Fruit fly (Drosophila melanogaster) whole organism, embryonic: ENCODE data around the gene CG31050.

ENCODE experiments used
- ATbp ChIP-seq: fragments of 200-800 bp; sonication (Bioruptor generic); optimal IDR thresholded peaks from 2 replicates; lab custom pipeline; 2017; ENCODE audit warnings: missing biosample characterization, mild to moderate bottlenecking, missing genetic modification characterization, missing genetic modification reagents
- B-H2 ChIP-seq: fragments of 200-800 bp; sonication (Bioruptor generic); optimal IDR thresholded peaks from 2 replicates; lab custom pipeline; 2018; ENCODE audit warnings: missing biosample characterization, mild to moderate bottlenecking, missing genetic modification characterization
- BtbVII ChIP-seq: fragments of 200-800 bp; sonication (Bioruptor generic); optimal IDR thresholded peaks from 3 replicates; lab custom pipeline; 2017; ENCODE audit warnings: missing biosample characterization, mild to moderate bottlenecking, missing genetic modification characterization
- CG15601 ChIP-seq: fragments of 200-800 bp; sonication (Bioruptor generic); optimal IDR thresholded peaks from 3 replicates; lab custom pipeline; 2019; ENCODE audit warnings: missing biosample characterization, mild to moderate bottlenecking, missing genetic modification characterization, moderate library complexity
- CG1602 ChIP-seq: fragments of 200-800 bp; sonication (Bioruptor generic); optimal IDR thresholded peaks from 3 replicates; lab custom pipeline; 2016; ENCODE audit warnings: missing biosample characterization, missing genetic modification characterization
- CG17359 ChIP-seq: fragments of 200-800 bp; sonication (Bioruptor generic); optimal IDR thresholded peaks from 3 replicates; lab custom pipeline; 2018; ENCODE audit warnings: missing biosample characterization, mild to moderate bottlenecking, missing genetic modification characterization, moderate library complexity
- CG1832 ChIP-seq: fragments of 200-800 bp; sonication (Bioruptor generic); optimal IDR thresholded peaks from 2 replicates; lab custom pipeline; 2017; ENCODE audit warnings: missing biosample characterization, mild to moderate bottlenecking, missing genetic modification characterization, inconsistent platforms
- CG31365 ChIP-seq: fragments of 200-800 bp; sonication (Bioruptor generic); optimal IDR thresholded peaks from 2 replicates; lab custom pipeline; 2018; ENCODE audit warnings: missing biosample characterization, mild to moderate bottlenecking, missing genetic modification characterization
- CG34376 ChIP-seq: fragments of 200-800 bp; sonication (Bioruptor generic); optimal IDR thresholded peaks from 2 replicates; lab custom pipeline; 2018; ENCODE audit warnings: missing biosample characterization, mild to moderate bottlenecking, missing genetic modification characterization
- CG3995 ChIP-seq: fragments of 200-800 bp; sonication (Bioruptor generic); optimal IDR thresholded peaks from 3 replicates; lab custom pipeline; 2016; ENCODE audit warnings: missing biosample characterization, missing genetic modification characterization
- CG4617 ChIP-seq: fragments of 200-800 bp; sonication (Bioruptor generic); optimal IDR thresholded peaks from 3 replicates; lab custom pipeline; 2016; ENCODE audit warnings: missing biosample characterization, missing genetic modification characterization, borderline replicate concordance
- CG6272 ChIP-seq: fragments of 200-800 bp; sonication (Bioruptor generic); IDR thresholded peaks from 2 replicates; pipeline ENCODE4 v1.3.6; 2022; ENCODE audit warnings: missing biosample characterization, missing genetic modification characterization
- CG6689 ChIP-seq: fragments of 200-800 bp; sonication (Bioruptor generic); IDR thresholded peaks from 2 replicates; pipeline ENCODE4 v1.3.6; 2022; ENCODE audit warnings: missing biosample characterization, missing genetic modification characterization
- CG7357 ChIP-seq: fragments of 200-800 bp; sonication (Bioruptor generic); IDR thresholded peaks from 3 replicates; pipeline ENCODE4 v1.3.6; 2022; ENCODE audit warnings: missing biosample characterization, missing genetic modification characterization
- CG7839 ChIP-seq: fragments of 200-800 bp; sonication (Bioruptor generic); optimal IDR thresholded peaks from 3 replicates; lab custom pipeline; 2018; ENCODE audit warnings: missing biosample characterization, mild to moderate bottlenecking, missing genetic modification characterization, moderate library complexity
- CG7963 ChIP-seq: fragments of 200-800 bp; sonication (Bioruptor generic); IDR thresholded peaks from 3 replicates; pipeline ENCODE4 v1.3.6; 2022; ENCODE audit warnings: missing biosample characterization, missing genetic modification characterization; ENCODE audit not compliant: partially characterized antibody
- CG8359 ChIP-seq: fragments of 200-800 bp; sonication (Bioruptor generic); optimal IDR thresholded peaks from 2 replicates; lab custom pipeline; 2017; ENCODE audit warnings: missing biosample characterization, mild to moderate bottlenecking, missing genetic modification characterization, borderline replicate concordance
- CG8388 ChIP-seq: fragments of 200-800 bp; sonication (Bioruptor generic); optimal IDR thresholded peaks from 2 replicates; lab custom pipeline; 2019; ENCODE audit warnings: missing biosample characterization, mild to moderate bottlenecking, missing genetic modification characterization, moderate library complexity
- CG9727 ChIP-seq: fragments of 200-800 bp; sonication (Bioruptor generic); optimal IDR thresholded peaks from 3 replicates; lab custom pipeline; 2017; ENCODE audit warnings: missing biosample characterization, mild to moderate bottlenecking, missing genetic modification characterization
- CkIIα-i1 ChIP-seq: fragments of 200-800 bp; sonication (Bioruptor generic); IDR thresholded peaks from 2 replicates; pipeline ENCODE4 v1.3.6; 2022; ENCODE audit warnings: missing biosample characterization, missing genetic modification characterization
- Dp ChIP-seq: fragments of 200-800 bp; sonication (Bioruptor generic); optimal IDR thresholded peaks from 2 replicates; lab custom pipeline; 2018; ENCODE audit warnings: missing biosample characterization, mild to moderate bottlenecking, missing genetic modification characterization, moderate library complexity
- Kr ChIP-seq: fragments of 200-800 bp; sonication (Bioruptor generic); optimal IDR thresholded peaks from 2 replicates; lab custom pipeline; 2017; ENCODE audit warnings: missing biosample characterization, mild to moderate bottlenecking, missing genetic modification characterization
- Lpt ChIP-seq: fragments of >200 bp; optimal IDR thresholded peaks from 2 replicates; lab custom pipeline; 2018; ENCODE audit warnings: missing biosample characterization, missing genetic modification characterization
- MBD-R2 ChIP-seq: fragments of 200-800 bp; sonication (Bioruptor generic); IDR thresholded peaks from 2 replicates; pipeline ENCODE4 v1.3.6; 2022; ENCODE audit warnings: missing biosample characterization, missing genetic modification characterization
- Nf-YA ChIP-seq: fragments of 200-800 bp; sonication (Bioruptor generic); IDR thresholded peaks from 2 replicates; pipeline ENCODE4 v1.3.6; 2022; ENCODE audit warnings: missing biosample characterization, missing genetic modification characterization
- Rx ChIP-seq: fragments of 200-800 bp; sonication (Bioruptor generic); IDR thresholded peaks from 2 replicates; pipeline ENCODE4 v1.3.6; 2022; ENCODE audit warnings: missing biosample characterization, missing genetic modification characterization
- TFAM ChIP-seq: fragments of 200-800 bp; sonication (Bioruptor generic); optimal IDR thresholded peaks from 2 replicates; lab custom pipeline; 2017; ENCODE audit warnings: missing biosample characterization, missing genetic modification characterization, inconsistent platforms
- ara ChIP-seq: fragments of 200-800 bp; sonication (Bioruptor generic); IDR thresholded peaks from 2 replicates; pipeline ENCODE4 v1.3.6; 2022; ENCODE audit warnings: missing biosample characterization, missing genetic modification characterization
- ato ChIP-seq: fragments of 200-800 bp; sonication (Bioruptor generic); IDR thresholded peaks from 2 replicates; pipeline ENCODE4 v1.3.6; 2022; ENCODE audit warnings: missing biosample characterization, missing genetic modification characterization; ENCODE audit not compliant: partially characterized antibody
- bsh ChIP-seq, 2 experiments: fragments of 200-800 bp; sonication (Bioruptor generic); optimal IDR thresholded peaks; 2 replicates each; lab custom pipeline; 2017 to 2018; ENCODE audit warnings: mild to moderate bottlenecking in 2 of 2, missing biosample characterization in 2 of 2, missing genetic modification characterization in 2 of 2, moderate library complexity in 1 of 2
- chn ChIP-seq: fragments of 200-800 bp; sonication (Bioruptor generic); optimal IDR thresholded peaks from 2 replicates; lab custom pipeline; 2016; ENCODE audit warnings: missing biosample characterization, missing genetic modification characterization
- ewg ChIP-seq: fragments of 200-800 bp; sonication (Bioruptor generic); optimal IDR thresholded peaks from 3 replicates; lab custom pipeline; 2017; ENCODE audit warnings: mild to moderate bottlenecking, missing biosample characterization, missing genetic modification reagents, missing genetic modification characterization
- fu2 ChIP-seq: fragments of 200-800 bp; sonication (Bioruptor generic); optimal IDR thresholded peaks from 2 replicates; lab custom pipeline; 2016; ENCODE audit warnings: missing biosample characterization, missing genetic modification characterization
- gem ChIP-seq: fragments of 200-800 bp; sonication (Bioruptor generic); optimal IDR thresholded peaks from 2 replicates; lab custom pipeline; 2019; ENCODE audit warnings: missing biosample characterization, mild to moderate bottlenecking, missing genetic modification characterization, moderate library complexity
- her ChIP-seq: fragments of 200-800 bp; sonication (Bioruptor generic); optimal IDR thresholded peaks from 2 replicates; lab custom pipeline; 2016; ENCODE audit warnings: missing biosample characterization, missing genetic modification characterization
- ind ChIP-seq: fragments of 200-800 bp; sonication (Bioruptor generic); optimal IDR thresholded peaks from 3 replicates; lab custom pipeline; 2016; ENCODE audit warnings: missing biosample characterization, missing genetic modification characterization
- inv ChIP-seq: fragments of 200-800 bp; sonication (Bioruptor generic); IDR thresholded peaks from 2 replicates; pipeline ENCODE4 v1.3.6; 2022; ENCODE audit warnings: missing biosample characterization, missing genetic modification characterization; ENCODE audit not compliant: partially characterized antibody
- jumu ChIP-seq: fragments of 200-800 bp; sonication (Bioruptor generic); optimal IDR thresholded peaks from 3 replicates; lab custom pipeline; 2016; ENCODE audit warnings: missing biosample characterization, missing genetic modification characterization
- mam ChIP-seq: fragments of 200-800 bp; sonication (Bioruptor generic); optimal IDR thresholded peaks from 3 replicates; lab custom pipeline; 2016; ENCODE audit warnings: missing biosample characterization, missing genetic modification characterization
- mld ChIP-seq: fragments of 200-800 bp; sonication (Bioruptor generic); IDR thresholded peaks from 3 replicates; pipeline ENCODE4 v1.3.6; 2022; ENCODE audit warnings: missing biosample characterization, missing genetic modification characterization; ENCODE audit not compliant: partially characterized antibody
- pita ChIP-seq: fragments of 200-800 bp; sonication (Bioruptor generic); optimal IDR thresholded peaks from 2 replicates; lab custom pipeline; 2017; ENCODE audit warnings: missing biosample characterization, mild to moderate bottlenecking, missing genetic modification characterization
- pros ChIP-seq: fragments of 200-800 bp; sonication (Bioruptor generic); optimal IDR thresholded peaks from 3 replicates; lab custom pipeline; 2019; ENCODE audit warnings: missing biosample characterization, mild to moderate bottlenecking, missing genetic modification characterization, moderate library complexity
- pzg ChIP-seq: fragments of 200-800 bp; sonication (Bioruptor generic); optimal IDR thresholded peaks from 3 replicates; lab custom pipeline; 2018; ENCODE audit warnings: missing biosample characterization, mild to moderate bottlenecking, missing genetic modification characterization, moderate library complexity
- run ChIP-seq: fragments of 200-800 bp; sonication (Bioruptor generic); optimal IDR thresholded peaks from 3 replicates; lab custom pipeline; 2018; ENCODE audit warnings: missing biosample characterization, mild to moderate bottlenecking, missing genetic modification characterization
- stwl ChIP-seq: fragments of 200-800 bp; sonication (Bioruptor generic); optimal IDR thresholded peaks from 3 replicates; lab custom pipeline; 2018; ENCODE audit warnings: missing biosample characterization, mild to moderate bottlenecking, missing genetic modification characterization, moderate library complexity
- sug ChIP-seq: fragments of 200-800 bp; optimal IDR thresholded peaks from 2 replicates; lab custom pipeline; 2019; ENCODE audit warnings: missing biosample characterization, mild to moderate bottlenecking, missing genetic modification characterization, moderate library complexity
- tap ChIP-seq: fragments of 200-800 bp; optimal IDR thresholded peaks from 3 replicates; lab custom pipeline; 2019; ENCODE audit warnings: missing biosample characterization, mild to moderate bottlenecking, missing genetic modification characterization, moderate library complexity
- tio ChIP-seq: fragments of 200-800 bp; sonication (Bioruptor generic); optimal IDR thresholded peaks from 2 replicates; lab custom pipeline; 2017; ENCODE audit warnings: missing biosample characterization, missing genetic modification characterization, inconsistent platforms
- trem ChIP-seq: fragments of 200-800 bp; optimal IDR thresholded peaks from 3 replicates; lab custom pipeline; 2019; ENCODE audit warnings: missing biosample characterization, mild to moderate bottlenecking, missing genetic modification characterization, moderate library complexity
- vnd ChIP-seq: fragments of 200-800 bp; sonication (Bioruptor generic); IDR thresholded peaks from 3 replicates; pipeline ENCODE4 v1.3.6; 2022; ENCODE audit warnings: missing biosample characterization, missing genetic modification characterization; ENCODE audit not compliant: partially characterized antibody

The CG31050 gene

dm6 chr3R:28672134-28672533, 21.9 kb upstream of the CG31050 start (continued):
- peak; percentile 71 for TF ChIP-seq Nf-YA
- TF ChIP-seq trem, result peak; percentile 76
- peak; percentile 67 for TF ChIP-seq pita
- peak; percentile 80 for TF ChIP-seq gem (tag; lab: Kevin White, UChicago)
- TF ChIP-seq CG17359 (tag; lab: Kevin White, UChicago), result peak; percentile 90
- TF ChIP-seq CG6689 (GFP tag; lab: Robert Waterston, UW), result peak; percentile 72
- peak; percentile 61 for TF ChIP-seq CG8388
- peak; percentile 99 for TF ChIP-seq Dp (GFP tag; lab: Kevin White, UChicago)
- TF ChIP-seq pzg (GFP tag; lab: Kevin White, UChicago), result peak; percentile 57
- peak; percentile 87 for TF ChIP-seq her (GFP tag; lab: Kevin White, UChicago)
- TF ChIP-seq vnd, result no peak
- peak; percentile 84 for TF ChIP-seq CG1602 (GFP tag; lab: Kevin White, UChicago)
- peak; percentile 64 for TF ChIP-seq TFAM
- no peak for TF ChIP-seq run
- no peak for TF ChIP-seq CkIIα-i1 (GFP tag; lab: Robert Waterston, UW)
- TF ChIP-seq Kr (GFP tag; lab: Kevin White, UChicago), result no peak
- TF ChIP-seq Lpt (GFP tag; lab: Kevin White, UChicago), result no peak
- peak; percentile 1 for TF ChIP-seq CG3995
- TF ChIP-seq CG8359 (GFP tag; lab: Kevin White, UChicago), result peak; percentile 47
- TF ChIP-seq ato, result no peak
- TF ChIP-seq jumu, result peak; percentile 84
- no peak for TF ChIP-seq mld (GFP tag; lab: Robert Waterston, UW)
- TF ChIP-seq mam (GFP tag; lab: Kevin White, UChicago), result peak; percentile 89
- TF ChIP-seq BtbVII (GFP tag; lab: Kevin White, UChicago), result peak; percentile 35
- peak; percentile 34; the same call in 1 of the 2 replicates for TF ChIP-seq MBD-R2 (GFP tag; lab: Robert Waterston, UW)
- peak; percentile 77 for TF ChIP-seq CG15601 (tag; lab: Kevin White, UChicago)
- peak; percentile 67 for TF ChIP-seq fu2 (GFP tag; lab: Kevin White, UChicago)
- TF ChIP-seq chn, result peak; percentile 87
- peak; percentile 87 for TF ChIP-seq CG7839 (tag; lab: Kevin White, UChicago)
- no peak for TF ChIP-seq CG7963 (GFP tag; lab: Robert Waterston, UW)
- peak; percentile 38 for TF ChIP-seq CG34376
- no peak for TF ChIP-seq inv
- peak; percentile 96 for TF ChIP-seq ewg
- peak; percentile 69 for TF ChIP-seq CG4617 (GFP tag; lab: Kevin White, UChicago)
- peak; percentile 82 for TF ChIP-seq ara
- peak; percentile 87 for TF ChIP-seq B-H2 (GFP tag; lab: Kevin White, UChicago)
- TF ChIP-seq CG6272, result peak; percentile 63
- no peak for TF ChIP-seq pros
- peak; percentile 81 for TF ChIP-seq Rx
- peak; percentile 84 for TF ChIP-seq ind
- TF ChIP-seq CG31365 (tag; lab: Kevin White, UChicago), result peak; percentile 85
- peak; percentile 68 for TF ChIP-seq ATbp (GFP tag; lab: Kevin White, UChicago)
- TF ChIP-seq CG9727 (GFP tag; lab: Kevin White, UChicago), result peak; percentile 60
- peak; percentile 80 for TF ChIP-seq tio
- peak; percentile 83 for TF ChIP-seq stwl
- peak; percentile 67; the same call in 1 of the 3 replicates for TF ChIP-seq CG7357 (GFP tag; lab: Robert Waterston, UW)
- TF ChIP-seq tap (tag; lab: Kevin White, UChicago), result peak; percentile 51
- peak in 1 of 2 experiments; percentile 84 for TF ChIP-seq bsh (GFP tag; optimal IDR thresholded peaks at IDR 0.05; lab: Kevin White, UChicago)
- TF ChIP-seq sug (tag; lab: Kevin White, UChicago), result peak; percentile 79
- TF ChIP-seq CG1832 (GFP tag; lab: Kevin White, UChicago), result peak; percentile 89
